Worm (Caenorhabditis elegans): Measurements from ENCODE around the gene Y22D7AR.3.

Y22D7AR.3 gene

DNA sequence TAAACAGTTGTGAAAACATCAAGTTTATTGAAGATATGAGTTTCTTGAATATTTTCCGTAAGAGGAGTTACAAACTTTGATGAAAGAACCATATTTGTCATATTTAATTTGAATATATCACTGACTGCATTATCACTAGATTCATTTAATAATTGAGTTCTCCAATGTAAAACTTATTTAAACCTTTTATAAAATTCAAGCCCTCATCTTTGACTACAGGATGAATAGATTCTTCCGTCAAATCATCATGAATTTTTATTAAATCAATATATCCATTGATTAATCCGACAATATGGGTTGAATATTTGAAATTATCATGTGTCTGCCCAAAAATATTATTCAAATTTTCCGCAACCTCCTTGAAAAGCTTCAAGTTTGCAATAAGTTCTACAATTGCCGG, 22.4 kb upstream of the Y22D7AR.3 start, which contains the start of gene Y22D7AR.7:
TSS of gene Y22D7AR.7 (minus strand) at position 101 of the 400 bp plus-strand sequence.
- TF ChIP-seq unc-120 (tag; optimal IDR thresholded peaks at IDR 0.05; ENCODE audit: poor library complexity, severe bottlenecking) (no peak), lin-13 (tag; optimal IDR thresholded peaks at IDR 0.05) (no peak), sptf-1 (tag; optimal IDR thresholded peaks at IDR 0.05) (no peak)

DNA sequence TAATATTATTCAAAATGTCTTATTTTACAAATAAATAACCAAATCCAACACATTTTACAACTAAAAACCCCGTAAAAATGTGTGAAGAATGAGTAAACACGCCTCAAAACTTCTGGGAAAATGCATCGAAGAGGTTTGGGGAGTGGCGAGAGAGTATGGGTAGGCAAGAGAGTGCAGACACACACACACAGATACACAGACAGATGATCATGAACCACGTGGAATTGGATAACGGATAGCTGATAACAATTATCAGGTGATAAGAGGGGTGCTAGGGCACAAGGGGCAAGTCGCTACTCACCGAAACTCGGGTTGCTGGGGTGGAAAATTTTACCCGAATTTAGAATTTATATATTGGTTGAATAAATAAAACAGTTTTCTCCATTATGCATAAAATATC, 16.6 kb upstream of the Y22D7AR.3 start:
- TF ChIP-seq elt-3 (tag; optimal IDR thresholded peaks at IDR 0.05) (peak; percentile 86), lin-13 (tag; optimal IDR thresholded peaks at IDR 0.05) (no peak), unc-120 (tag; optimal IDR thresholded peaks at IDR 0.05; ENCODE audit: poor library complexity, severe bottlenecking) (peak; percentile 10), bed-3 (GFP tag; optimal IDR thresholded peaks at IDR 0.05) (no peak)

DNA sequence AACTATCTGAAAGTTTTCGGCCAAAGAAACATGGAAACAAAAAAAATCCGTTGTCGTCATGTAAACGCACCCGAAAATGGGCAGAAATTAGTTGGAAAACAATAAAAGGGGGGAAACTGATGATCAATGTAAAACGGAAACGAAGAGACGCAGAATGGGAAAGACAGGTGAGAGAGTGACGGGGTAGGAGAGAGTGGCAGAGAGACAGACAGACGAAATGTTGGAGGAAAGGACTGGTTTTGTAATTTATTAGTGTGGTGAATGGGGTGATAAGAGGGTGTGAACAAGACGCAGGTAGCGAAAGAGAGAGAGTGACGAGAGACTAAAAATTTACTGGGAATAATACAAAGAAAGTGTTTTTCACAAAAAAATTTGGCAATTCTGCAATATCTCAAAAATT, 15.3 kb upstream of the Y22D7AR.3 start:
- peak; percentile 74 for TF ChIP-seq nhr-237 (tag; optimal IDR thresholded peaks at IDR 0.05)
- no peak for TF ChIP-seq nhr-2 (tag; optimal IDR thresholded peaks at IDR 0.05)
- no peak for TF ChIP-seq ztf-11 (tag; optimal IDR thresholded peaks at IDR 0.05)
- no peak for TF ChIP-seq lin-13 (tag; optimal IDR thresholded peaks at IDR 0.05)
- TF ChIP-seq pha-4 (tag; optimal IDR thresholded peaks at IDR 0.05) = peak; percentile 13
- TF ChIP-seq hlh-1 (tag; optimal IDR thresholded peaks at IDR 0.05) = peak; percentile 10
- TF ChIP-seq unc-120 (tag; optimal IDR thresholded peaks at IDR 0.05; ENCODE audit: poor library complexity, severe bottlenecking) = peak; percentile 18
- peak; percentile 16 for TF ChIP-seq unc-62 (GFP tag; optimal IDR thresholded peaks at IDR 0.05)
- no peak for TF ChIP-seq elt-1 (tag; optimal IDR thresholded peaks at IDR 0.05; ENCODE audit: borderline replicate concordance, insufficient read depth)
- no peak for TF ChIP-seq flh-1 (GFP tag; optimal IDR thresholded peaks at IDR 0.05)
- TF ChIP-seq ceh-43 (GFP tag; optimal IDR thresholded peaks at IDR 0.05) = no peak
- TF ChIP-seq ceh-83 (GFP tag; optimal IDR thresholded peaks at IDR 0.05) = no peak
- TF ChIP-seq lsy-2 (tag; optimal IDR thresholded peaks at IDR 0.05) = no peak
- TF ChIP-seq drap-1 (GFP tag; optimal IDR thresholded peaks at IDR 0.05) = peak; percentile 36
- no peak for TF ChIP-seq mls-2 (tag; optimal IDR thresholded peaks at IDR 0.05)
- no peak for TF ChIP-seq sem-2 (GFP tag; optimal IDR thresholded peaks at IDR 0.05)
- TF ChIP-seq elt-3 (tag; optimal IDR thresholded peaks at IDR 0.05) = peak; percentile 90
- no peak for TF ChIP-seq ham-2 (GFP tag; optimal IDR thresholded peaks at IDR 0.05)
- TF ChIP-seq nhr-76 (tag; optimal IDR thresholded peaks at IDR 0.05) = no peak
- TF ChIP-seq nhr-12 (tag; optimal IDR thresholded peaks at IDR 0.05) = no peak
- TF ChIP-seq ceh-39 (tag; optimal IDR thresholded peaks at IDR 0.05) = no peak
- TF ChIP-seq tbx-8 (GFP tag; optimal IDR thresholded peaks at IDR 0.05) = no peak
- no peak for TF ChIP-seq bed-3 (GFP tag; optimal IDR thresholded peaks at IDR 0.05)
- TF ChIP-seq zip-8 (tag; optimal IDR thresholded peaks at IDR 0.05) = no peak
- TF ChIP-seq lin-32 (GFP tag; optimal IDR thresholded peaks at IDR 0.05) = no peak
- TF ChIP-seq mep-1 (tag; optimal IDR thresholded peaks at IDR 0.05) = no peak
- no peak for TF ChIP-seq blmp-1 (tag; optimal IDR thresholded peaks at IDR 0.05)
- no peak for TF ChIP-seq sptf-1 (tag; optimal IDR thresholded peaks at IDR 0.05)
- no peak for TF ChIP-seq ces-1 (GFP tag; optimal IDR thresholded peaks at IDR 0.05)
- no peak for TF ChIP-seq unc-39 (tag; optimal IDR thresholded peaks at IDR 0.05)
- TF ChIP-seq nhr-28 (tag; optimal IDR thresholded peaks at IDR 0.05) = peak; percentile 8
- peak; percentile 3 for TF ChIP-seq cnd-1 (tag; optimal IDR thresholded peaks at IDR 0.05)
- no peak for TF ChIP-seq M03D4.4 (tag; optimal IDR thresholded peaks at IDR 0.05)
- peak; percentile 79 for TF ChIP-seq mab-5 (tag; optimal IDR thresholded peaks at IDR 0.05)
- no peak for TF ChIP-seq snpc-4 (tag; optimal IDR thresholded peaks at IDR 0.05)

DNA sequence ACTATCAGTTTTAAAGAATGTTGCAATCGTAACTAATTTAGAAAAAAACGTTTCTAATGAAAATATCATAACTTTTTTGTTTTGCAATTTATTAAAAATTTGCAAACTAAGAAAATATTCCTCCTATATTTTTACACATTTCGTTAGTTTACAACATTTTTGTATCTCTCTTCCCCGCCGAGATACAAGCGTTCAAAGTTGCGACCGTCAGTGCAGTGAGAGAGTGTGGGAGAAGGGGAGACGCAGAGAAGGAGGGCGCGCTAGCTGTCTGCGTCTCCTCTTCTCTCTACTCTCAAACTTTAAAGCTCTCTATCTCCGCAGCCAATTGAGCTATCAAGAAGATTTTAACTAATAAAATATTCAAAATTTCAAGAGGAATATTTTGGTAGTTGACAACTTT, 14.7 kb upstream of the Y22D7AR.3 start:
- TF ChIP-seq M03D4.4 (tag; optimal IDR thresholded peaks at IDR 0.05) = no peak
- no peak for TF ChIP-seq unc-62 (GFP tag; optimal IDR thresholded peaks at IDR 0.05)
- no peak for TF ChIP-seq hlh-1 (tag; optimal IDR thresholded peaks at IDR 0.05)
- TF ChIP-seq ham-2 (GFP tag; optimal IDR thresholded peaks at IDR 0.05) = no peak
- TF ChIP-seq ceh-39 (tag; optimal IDR thresholded peaks at IDR 0.05) = no peak
- no peak for TF ChIP-seq ceh-43 (GFP tag; optimal IDR thresholded peaks at IDR 0.05)
- no peak for TF ChIP-seq sptf-1 (tag; optimal IDR thresholded peaks at IDR 0.05)
- TF ChIP-seq zip-8 (tag; optimal IDR thresholded peaks at IDR 0.05) = no peak

All from whole organism, mixed stage, embryonic.